Fruit fly (Drosophila melanogaster) whole organism, embryonic: ENCODE measurements around the gene CG18473.
A peak's percentile ranks its signal among the peaks of the same experiment; 100 is the strongest.

Experiments used
- ATbp ChIP-seq: fragments of 200-800 bp; sonication (Bioruptor generic); optimal IDR thresholded peaks from 2 replicates; lab custom pipeline; 2017; ENCODE audit warnings: missing biosample characterization, mild to moderate bottlenecking, missing genetic modification characterization, missing genetic modification reagents
- Asciz ChIP-seq: fragments of 200-800 bp; sonication (Bioruptor generic); optimal IDR thresholded peaks from 2 replicates; lab custom pipeline; 2017; ENCODE audit warnings: missing biosample characterization, mild to moderate bottlenecking, missing genetic modification characterization, missing genetic modification reagents
- Atf6 ChIP-seq: fragments of 200-800 bp; sonication (Bioruptor generic); IDR thresholded peaks from 2 replicates; pipeline ENCODE4 v1.3.6; 2022; ENCODE audit warnings: missing biosample characterization, missing genetic modification characterization
- B-H2 ChIP-seq: fragments of 200-800 bp; sonication (Bioruptor generic); optimal IDR thresholded peaks from 2 replicates; lab custom pipeline; 2018; ENCODE audit warnings: missing biosample characterization, mild to moderate bottlenecking, missing genetic modification characterization
- C15 ChIP-seq: fragments of 200-800 bp; sonication (Bioruptor generic); IDR thresholded peaks from 3 replicates; pipeline ENCODE4 v1.3.6; 2022; ENCODE audit warnings: missing biosample characterization, missing genetic modification characterization
- CG10543 ChIP-seq: fragments of 200-800 bp; sonication (Bioruptor generic); optimal IDR thresholded peaks from 3 replicates; lab custom pipeline; 2017; ENCODE audit warnings: missing biosample characterization, mild to moderate bottlenecking, missing genetic modification characterization, moderate library complexity
- CG10565 ChIP-seq: fragments of 200-800 bp; sonication (Bioruptor generic); optimal IDR thresholded peaks from 3 replicates; lab custom pipeline; 2016; ENCODE audit warnings: missing biosample characterization, mild to moderate bottlenecking, missing genetic modification characterization
- CG11093 ChIP-seq: fragments of 200-800 bp; sonication (Bioruptor generic); IDR thresholded peaks from 3 replicates; pipeline ENCODE4 v1.3.6; 2022; ENCODE audit warnings: missing biosample characterization, missing genetic modification characterization
- CG15514 ChIP-seq: fragments of 200-800 bp; sonication (Bioruptor generic); optimal IDR thresholded peaks from 3 replicates; lab custom pipeline; 2017; ENCODE audit warnings: missing biosample characterization, missing genetic modification characterization, mild to moderate bottlenecking, moderate library complexity, missing genetic modification reagents
- CG15601 ChIP-seq: fragments of 200-800 bp; sonication (Bioruptor generic); optimal IDR thresholded peaks from 3 replicates; lab custom pipeline; 2019; ENCODE audit warnings: missing biosample characterization, mild to moderate bottlenecking, missing genetic modification characterization, moderate library complexity
- CG18599 ChIP-seq: fragments of 200-800 bp; sonication (Bioruptor generic); optimal IDR thresholded peaks from 3 replicates; lab custom pipeline; 2017; ENCODE audit warnings: missing biosample characterization, missing genetic modification characterization, mild to moderate bottlenecking, moderate library complexity, missing genetic modification reagents
- CG2712 ChIP-seq: fragments of 200-800 bp; optimal IDR thresholded peaks from 3 replicates; lab custom pipeline; 2019; ENCODE audit warnings: missing biosample characterization, mild to moderate bottlenecking, missing genetic modification characterization, moderate library complexity
- CG31365 ChIP-seq: fragments of 200-800 bp; sonication (Bioruptor generic); optimal IDR thresholded peaks from 2 replicates; lab custom pipeline; 2018; ENCODE audit warnings: missing biosample characterization, mild to moderate bottlenecking, missing genetic modification characterization
- CG33213 ChIP-seq: fragments of 200-800 bp; sonication (Bioruptor generic); optimal IDR thresholded peaks from 3 replicates; lab custom pipeline; 2016; ENCODE audit warnings: missing biosample characterization, missing genetic modification characterization
- CG33557 ChIP-seq: fragments of 200-800 bp; sonication (Bioruptor generic); optimal IDR thresholded peaks from 2 replicates; lab custom pipeline; 2019; ENCODE audit warnings: missing biosample characterization, mild to moderate bottlenecking, missing genetic modification characterization, moderate library complexity
- CG8478 ChIP-seq: fragments of >200 bp; optimal IDR thresholded peaks from 2 replicates; lab custom pipeline; 2018
- CG9727 ChIP-seq: fragments of 200-800 bp; sonication (Bioruptor generic); optimal IDR thresholded peaks from 3 replicates; lab custom pipeline; 2017; ENCODE audit warnings: missing biosample characterization, mild to moderate bottlenecking, missing genetic modification characterization
- CrebB ChIP-seq: fragments of 200-800 bp; sonication (Bioruptor generic); optimal IDR thresholded peaks from 3 replicates; lab custom pipeline; 2018; ENCODE audit warnings: missing biosample characterization, mild to moderate bottlenecking, missing genetic modification characterization
- Dip3 ChIP-seq: fragments of 200-800 bp; sonication (Bioruptor generic); optimal IDR thresholded peaks from 3 replicates; lab custom pipeline; 2016; ENCODE audit warnings: missing biosample characterization, missing genetic modification characterization
- Drgx ChIP-seq: fragments of 200-800 bp; sonication (Bioruptor generic); IDR thresholded peaks from 2 replicates; pipeline ENCODE4 v1.3.6; 2022; ENCODE audit warnings: missing biosample characterization, missing genetic modification characterization
- E2f1 ChIP-seq: fragments of 200-800 bp; sonication (Bioruptor generic); IDR thresholded peaks from 2 replicates; pipeline ENCODE4 v1.3.6; 2022; ENCODE audit warnings: missing biosample characterization, missing genetic modification characterization
- Fer1 ChIP-seq: fragments of 200-800 bp; sonication (Bioruptor generic); optimal IDR thresholded peaks from 2 replicates; lab custom pipeline; 2017; ENCODE audit warnings: missing biosample characterization, mild to moderate bottlenecking, missing genetic modification characterization
- Hand ChIP-seq: fragments of 200-800 bp; sonication (Bioruptor generic); optimal IDR thresholded peaks from 2 replicates; lab custom pipeline; 2017; ENCODE audit warnings: mild to moderate bottlenecking, missing biosample characterization, missing genetic modification reagents, missing genetic modification characterization
- MTF-1 ChIP-seq: fragments of 200-800 bp; sonication (Bioruptor generic); optimal IDR thresholded peaks from 2 replicates; lab custom pipeline; 2018; ENCODE audit warnings: missing biosample characterization, mild to moderate bottlenecking, missing genetic modification characterization, borderline replicate concordance
- Mad ChIP-seq: fragments of 200-800 bp; sonication (Bioruptor generic); optimal IDR thresholded peaks from 2 replicates; lab custom pipeline; 2016; ENCODE audit warnings: missing biosample characterization, missing genetic modification characterization
- Med ChIP-seq: fragments of 200-800 bp; sonication (Bioruptor generic); peaks from one replicate; lab custom pipeline; 2016; ENCODE audit warnings: missing biosample characterization, missing genetic modification characterization, mild to moderate bottlenecking, inconsistent platforms, moderate library complexity
- Meics ChIP-seq: fragments of 200-800 bp; sonication (Bioruptor generic); optimal IDR thresholded peaks from 2 replicates; lab custom pipeline; 2017; ENCODE audit warnings: missing biosample characterization, mild to moderate bottlenecking, missing genetic modification characterization
- Nf-YC ChIP-seq: fragments of 200-800 bp; optimal IDR thresholded peaks from 3 replicates; lab custom pipeline; 2019; ENCODE audit warnings: missing biosample characterization, mild to moderate bottlenecking, missing genetic modification characterization, moderate library complexity
- Ssrp ChIP-seq: fragments of 200-800 bp; sonication (Bioruptor generic); optimal IDR thresholded peaks from 2 replicates; lab custom pipeline; 2018; ENCODE audit warnings: missing biosample characterization, mild to moderate bottlenecking, missing genetic modification characterization, moderate library complexity
- Xrp1 ChIP-seq: fragments of 200-800 bp; sonication (Bioruptor generic); IDR thresholded peaks from 2 replicates; pipeline ENCODE4 v1.3.6; 2022; ENCODE audit warnings: missing biosample characterization, missing genetic modification characterization
- bcd ChIP-seq: fragments of 200-800 bp; sonication (Bioruptor generic); optimal IDR thresholded peaks from 2 replicates; lab custom pipeline; 2017; ENCODE audit warnings: missing biosample characterization, mild to moderate bottlenecking, missing genetic modification characterization
- bsh ChIP-seq, 2 experiments: fragments of 200-800 bp; sonication (Bioruptor generic); optimal IDR thresholded peaks; 2 replicates each; lab custom pipeline; 2017 to 2018; ENCODE audit warnings: mild to moderate bottlenecking in 2 of 2, missing biosample characterization in 2 of 2, missing genetic modification characterization in 2 of 2, moderate library complexity in 1 of 2
- crp ChIP-seq, 2 experiments: fragments of 200-800 bp; sonication (Bioruptor generic); optimal IDR thresholded peaks; 2 replicates in 1 of 2; 3 replicates in 1 of 2; lab custom pipeline; 2017; ENCODE audit warnings: missing biosample characterization in 2 of 2, missing genetic modification characterization in 2 of 2, mild to moderate bottlenecking in 1 of 2, moderate library complexity in 1 of 2
- exex ChIP-seq: fragments of 200-800 bp; sonication (Bioruptor generic); optimal IDR thresholded peaks from 4 replicates; lab custom pipeline; 2018; ENCODE audit warnings: missing biosample characterization, mild to moderate bottlenecking, missing genetic modification characterization, moderate library complexity
- gem ChIP-seq: fragments of 200-800 bp; sonication (Bioruptor generic); optimal IDR thresholded peaks from 2 replicates; lab custom pipeline; 2019; ENCODE audit warnings: missing biosample characterization, mild to moderate bottlenecking, missing genetic modification characterization, moderate library complexity
- ham ChIP-seq: fragments of 200-800 bp; sonication (Bioruptor generic); IDR thresholded peaks from 2 replicates; pipeline ENCODE4 v1.3.6; 2022; ENCODE audit warnings: missing biosample characterization, missing genetic modification characterization
- lab ChIP-seq: fragments of 200-800 bp; sonication (Bioruptor generic); optimal IDR thresholded peaks from 3 replicates; lab custom pipeline; 2017; ENCODE audit warnings: missing biosample characterization, missing genetic modification characterization, mild to moderate bottlenecking, moderate library complexity, missing genetic modification reagents
- lmd ChIP-seq: fragments of 200-800 bp; sonication (Bioruptor generic); IDR thresholded peaks from 2 replicates; pipeline ENCODE4 v1.3.6; 2022; ENCODE audit warnings: missing biosample characterization, missing genetic modification characterization
- nom ChIP-seq: fragments of 200-800 bp; sonication (Bioruptor generic); optimal IDR thresholded peaks from 2 replicates; lab custom pipeline; 2017; ENCODE audit warnings: missing biosample characterization, missing genetic modification characterization, mild to moderate bottlenecking, moderate library complexity, missing genetic modification reagents
- odd ChIP-seq: fragments of 200-800 bp; sonication (Bioruptor generic); optimal IDR thresholded peaks from 2 replicates; lab custom pipeline; 2017; ENCODE audit warnings: missing biosample characterization, mild to moderate bottlenecking, missing genetic modification characterization
- phol ChIP-seq: fragments of 200-800 bp; sonication (Bioruptor generic); optimal IDR thresholded peaks from 3 replicates; lab custom pipeline; 2018; ENCODE audit warnings: missing biosample characterization, mild to moderate bottlenecking, missing genetic modification characterization, moderate library complexity
- sd ChIP-seq: fragments of 200-800 bp; sonication (Bioruptor generic); optimal IDR thresholded peaks from 3 replicates; lab custom pipeline; 2018; ENCODE audit warnings: missing biosample characterization, mild to moderate bottlenecking, missing genetic modification characterization, moderate library complexity
- slp2 ChIP-seq: fragments of 200-800 bp; sonication (Bioruptor generic); optimal IDR thresholded peaks from 2 replicates; lab custom pipeline; 2016; ENCODE audit warnings: missing biosample characterization, missing genetic modification characterization
- toy ChIP-seq: fragments of 200-800 bp; sonication (Bioruptor generic); IDR thresholded peaks from 2 replicates; pipeline ENCODE4 v1.3.6; 2022; ENCODE audit warnings: missing biosample characterization, missing genetic modification characterization
- wor ChIP-seq: fragments of 200-800 bp; sonication (Bioruptor generic); IDR thresholded peaks from 2 replicates; pipeline ENCODE4 v1.3.6; 2022; ENCODE audit warnings: missing biosample characterization, missing genetic modification characterization

Gene CG18473

DNA sequence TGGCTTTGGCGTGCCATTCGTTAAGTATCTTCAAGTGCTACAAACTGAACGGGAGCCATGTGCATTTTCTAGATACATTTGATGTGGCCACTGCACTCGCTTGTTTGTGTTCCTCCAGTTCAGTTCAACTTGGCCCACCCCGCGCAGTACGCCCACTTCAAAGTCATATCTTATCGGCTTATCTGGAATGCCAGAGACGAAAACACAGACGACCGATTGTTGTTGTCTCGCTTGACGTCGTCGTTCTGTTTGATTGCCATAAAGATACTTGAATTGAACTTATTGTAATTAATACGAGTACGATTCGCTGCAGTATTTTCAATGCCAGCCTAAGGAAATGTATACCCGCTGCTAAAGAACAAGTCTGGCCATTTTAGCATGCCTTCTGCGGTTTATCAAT, 24.5 kb downstream of the CG18473 start (continued):
- TF ChIP-seq CG9727 (no peak), exex (tag; lab: Kevin White, UChicago) (peak; percentile 56), C15 (GFP tag; lab: Robert Waterston, UW) (no peak), lab (GFP tag; lab: Kevin White, UChicago) (peak; percentile 3), Dip3 (no peak), CG15601 (peak; percentile 16)

DNA sequence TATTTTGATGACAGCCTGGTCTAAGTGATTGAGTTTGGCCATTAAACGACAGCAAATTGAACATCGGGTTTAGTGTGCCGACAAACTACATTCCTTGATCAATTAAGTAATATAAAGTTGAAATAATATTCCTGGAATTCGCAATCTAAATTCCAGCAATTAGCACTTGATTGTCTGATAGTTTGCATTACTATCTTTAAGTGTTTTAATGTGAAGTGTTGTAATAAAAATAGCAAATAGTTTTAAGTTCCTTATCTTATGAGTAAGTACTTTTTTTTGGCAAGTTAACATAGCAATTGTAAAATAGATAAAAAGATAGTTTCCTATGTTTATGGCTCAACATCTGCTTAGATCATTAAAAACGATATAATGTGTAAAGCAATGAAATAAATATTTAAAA, 25.2 kb downstream of the CG18473 start:
- TF ChIP-seq Mad (no peak), crp (GFP tag; optimal IDR thresholded peaks at IDR 0.05; lab: Kevin White, UChicago) (no peak), exex (tag; lab: Kevin White, UChicago) (peak; percentile 52), Xrp1 (no peak), ATbp (GFP tag; lab: Kevin White, UChicago) (no peak), phol (no peak), sd (tag; lab: Kevin White, UChicago) (peak; percentile 59), Hand (GFP tag; lab: Kevin White, UChicago) (no peak)

DNA sequence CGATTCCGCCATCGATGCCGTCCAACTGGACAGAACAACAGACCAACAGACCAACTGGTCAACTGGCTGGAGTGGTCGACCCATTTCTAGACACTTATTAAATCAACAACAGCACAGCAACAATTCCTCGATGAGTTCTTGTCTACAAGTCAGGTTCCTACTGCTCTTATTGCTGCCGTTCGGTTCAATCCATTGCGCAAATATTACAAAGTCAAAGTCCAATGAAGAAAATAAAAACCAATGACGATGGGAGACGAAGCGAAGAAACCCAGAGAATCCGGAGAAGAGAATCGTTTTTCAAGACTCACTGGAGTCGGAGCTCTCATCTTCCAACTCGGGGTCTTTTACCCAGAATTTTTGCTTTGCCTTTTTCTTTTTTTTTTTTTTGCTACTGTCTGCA, 25.9 kb downstream of the CG18473 start:
- TF ChIP-seq nom (GFP tag; lab: Kevin White, UChicago), result peak; percentile 96
- peak in 1 of 2 experiments; percentile 72 for TF ChIP-seq bsh (GFP tag; optimal IDR thresholded peaks at IDR 0.05; lab: Kevin White, UChicago)
- no peak for TF ChIP-seq Fer1 (GFP tag; lab: Kevin White, UChicago)
- TF ChIP-seq bcd (GFP tag; lab: Kevin White, UChicago), result no peak
- TF ChIP-seq Atf6 (GFP tag; lab: Robert Waterston, UW), result 0 out of 2 replicates have a peak, but pooled peaks have one; percentile 20
- peak; percentile 50; the same call in 1 of the 2 replicates for TF ChIP-seq Drgx (GFP tag; lab: Robert Waterston, UW)
- TF ChIP-seq CG10565, result no peak

DNA sequence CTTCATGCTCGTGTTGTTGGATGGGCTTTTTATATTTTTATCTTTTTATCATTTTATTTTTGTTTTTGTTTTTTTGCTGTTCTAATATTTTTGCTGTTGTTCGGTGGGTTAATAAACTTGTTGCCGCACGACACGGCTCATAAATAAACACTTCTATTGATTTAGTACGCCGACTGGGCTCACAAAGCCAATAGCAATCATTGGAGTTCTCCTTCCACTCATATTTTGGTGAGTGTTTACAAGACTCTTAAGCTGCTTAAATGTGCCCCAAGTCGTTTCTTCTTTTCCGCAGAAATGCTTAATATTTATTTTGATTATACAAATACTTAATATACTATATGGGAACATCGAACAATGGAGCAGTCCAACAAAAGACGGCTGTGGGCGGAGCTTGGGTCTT, 27.1 kb downstream of the CG18473 start:
- TF ChIP-seq Ssrp (tag; lab: Kevin White, UChicago) (no peak), Meics (GFP tag; lab: Kevin White, UChicago) (peak; percentile 26), CG33557 (peak; percentile 51), odd (peak; percentile 6), Med (GFP tag; lab: Kevin White, UChicago) (peak; percentile 65), MTF-1 (peak; percentile 57), CG10565 (no peak), CG33213 (GFP tag; lab: Kevin White, UChicago) (no peak), lab (GFP tag; lab: Kevin White, UChicago) (peak; percentile 36), lmd (no peak), CG31365 (tag; lab: Kevin White, UChicago) (no peak), CG2712 (tag; lab: Kevin White, UChicago) (peak; percentile 2), CG8478 (lab: Kevin White, UChicago) (no peak), CG11093 (GFP tag; lab: Robert Waterston, UW) (no peak), CG10543 (GFP tag; lab: Kevin White, UChicago) (peak; percentile 34), CG15514 (GFP tag; lab: Kevin White, UChicago) (peak; percentile 51), CrebB (tag; lab: Kevin White, UChicago) (no peak), B-H2 (GFP tag; lab: Kevin White, UChicago) (no peak), slp2 (no peak), Nf-YC (peak; percentile 41), gem (tag; lab: Kevin White, UChicago) (peak; percentile 9), CG18599 (peak; percentile 22), wor (GFP tag; lab: Robert Waterston, UW) (no peak), toy (no peak), E2f1 (GFP tag; lab: Robert Waterston, UW) (no peak), Asciz (peak; percentile 4), ATbp (GFP tag; lab: Kevin White, UChicago) (peak; percentile 50), ham (GFP tag; lab: Robert Waterston, UW) (no peak)
